Worm (Caenorhabditis elegans) whole organism, young adult: ENCODE data around the gene ZK177.9.

Experiments used
- F49E8.2 ChIP-seq: sonication (generic microtip); optimal IDR thresholded peaks from 3 replicates; lab custom pipeline; 2017; ENCODE audit warnings: missing genetic modification characterization, mild to moderate bottlenecking, missing compliant biosample characterization, antibody characterized with exemption, moderate library complexity; ENCODE audit not compliant: insufficient read depth
- F57A8.1 ChIP-seq: fragments of 200-800 bp; sonication (Bioruptor generic); optimal IDR thresholded peaks from 2 replicates; lab custom pipeline; 2018; ENCODE audit warnings: mild to moderate bottlenecking, missing genetic modification characterization, moderate library complexity, missing compliant biosample characterization
- Y53G8AR.9 ChIP-seq: fragments of 200-800 bp; sonication (Bioruptor generic); conservative IDR thresholded peaks from 2 replicates; pipeline ENCODE4 v1.3.6; 2022; ENCODE audit warnings: missing genetic modification reagents, missing genetic modification characterization, missing compliant biosample characterization
- Y79H2A.3 ChIP-seq: fragments of 200-800 bp; sonication (Bioruptor generic); conservative IDR thresholded peaks from 2 replicates; pipeline ENCODE4 v1.3.6; 2022; ENCODE audit warnings: missing genetic modification reagents, missing genetic modification characterization, missing compliant biosample characterization
- ccch-3 ChIP-seq: fragments of 200-800 bp; sonication (Bioruptor generic); optimal IDR thresholded peaks from 2 replicates; lab custom pipeline; 2018; ENCODE audit warnings: mild to moderate bottlenecking, missing genetic modification characterization, missing compliant biosample characterization
- cebp-2 ChIP-seq: fragments of 200-800 bp; sonication (Bioruptor generic); IDR thresholded peaks from 2 replicates; pipeline ENCODE4 v1.3.6; 2022; ENCODE audit warnings: missing genetic modification characterization, missing compliant biosample characterization
- dpff-1 ChIP-seq: sonication (generic microtip); optimal IDR thresholded peaks from 2 replicates; lab custom pipeline; 2017; ENCODE audit warnings: mild to moderate bottlenecking, missing genetic modification characterization, missing compliant biosample characterization
- ets-4 ChIP-seq: fragments of 200-800 bp; sonication (Bioruptor generic); optimal IDR thresholded peaks from 2 replicates; lab custom pipeline; 2018; ENCODE audit warnings: mild to moderate bottlenecking, missing genetic modification characterization, missing compliant biosample characterization
- madf-6 ChIP-seq: fragments of 200-800 bp; sonication (Bioruptor generic); IDR thresholded peaks from 2 replicates; pipeline ENCODE4 v1.3.6; 2022; ENCODE audit warnings: missing genetic modification reagents, missing genetic modification characterization, missing compliant biosample characterization
- nfyb-1 ChIP-seq: fragments of 200-800 bp; sonication (Bioruptor generic); IDR thresholded peaks from 2 replicates; pipeline ENCODE4 v1.3.6; 2022; ENCODE audit warnings: missing genetic modification reagents, missing genetic modification characterization, missing compliant biosample characterization
- snpc-1.3 ChIP-seq: sonication (generic microtip); optimal IDR thresholded peaks from 2 replicates; lab custom pipeline; 2017; ENCODE audit warnings: missing genetic modification characterization, mild to moderate bottlenecking, missing compliant biosample characterization, antibody characterized with exemption, moderate library complexity, missing genotype, missing genetic modification reagents; ENCODE audit not compliant: insufficient read depth

- TF ChIP-seq snpc-1.3 (tag; lab: Kevin White, UChicago) (no peak), F49E8.2 (tag; lab: Kevin White, UChicago) (no peak), dpff-1 (tag; lab: Kevin White, UChicago) (no peak), ccch-3 (no peak), Y79H2A.3 (no peak), nfyb-1 (GFP tag; lab: Robert Waterston, UW) (no peak), cebp-2 (no peak), madf-6 (no peak), ets-4 (GFP tag; lab: Kevin White, UChicago) (no peak), Y53G8AR.9 (GFP tag; lab: Robert Waterston, UW) (no peak), F57A8.1 (GFP tag; lab: Kevin White, UChicago) (no peak)
Measured at ce11 chrII:5554788-5555187, 37.2 kb upstream of the ZK177.9 start.
